Fruit fly (Drosophila melanogaster) whole organism, adult: ENCODE measurements around the gene CG31275.

Source experiments
- CG11617 ChIP-seq: fragments of 200-800 bp; sonication (Bioruptor generic); optimal IDR thresholded peaks from 2 replicates; lab custom pipeline; 2017; ENCODE audit warnings: mild to moderate bottlenecking, missing biosample characterization, missing genetic modification reagents, missing genetic modification characterization
- CG12768 ChIP-seq: fragments of 200-800 bp; sonication (Bioruptor generic); optimal IDR thresholded peaks from 2 replicates; lab custom pipeline; 2017; ENCODE audit warnings: missing biosample characterization, missing genetic modification characterization, mild to moderate bottlenecking, moderate library complexity, missing genetic modification reagents
- CG14711 ChIP-seq: fragments of 200-800 bp; sonication (Bioruptor generic); optimal IDR thresholded peaks from 2 replicates; lab custom pipeline; 2018; ENCODE audit warnings: missing biosample characterization, mild to moderate bottlenecking, missing genetic modification characterization, moderate library complexity
- CG1620 ChIP-seq: fragments of 200-800 bp; sonication (Bioruptor generic); optimal IDR thresholded peaks from 2 replicates; lab custom pipeline; 2016; ENCODE audit warnings: missing biosample characterization, missing genetic modification characterization
- CG33017 ChIP-seq: fragments of 200-800 bp; sonication (Bioruptor generic); optimal IDR thresholded peaks from 2 replicates; lab custom pipeline; 2018; ENCODE audit warnings: missing biosample characterization, mild to moderate bottlenecking, missing genetic modification characterization, moderate library complexity
- CG5204 ChIP-seq: fragments of 200-800 bp; sonication (Bioruptor generic); optimal IDR thresholded peaks from 2 replicates; lab custom pipeline; 2016; ENCODE audit warnings: missing biosample characterization, missing genetic modification characterization
- CG7045 ChIP-seq: fragments of 200-800 bp; sonication (Bioruptor generic); optimal IDR thresholded peaks from 2 replicates; lab custom pipeline; 2017; ENCODE audit warnings: missing biosample characterization, mild to moderate bottlenecking, missing genetic modification characterization
- CG7101 ChIP-seq: fragments of 200-800 bp; sonication (Bioruptor generic); optimal IDR thresholded peaks from 2 replicates; lab custom pipeline; 2018; ENCODE audit warnings: missing biosample characterization, mild to moderate bottlenecking, missing genetic modification characterization, moderate library complexity
- Clk ChIP-seq: fragments of 200-800 bp; sonication (Bioruptor generic); optimal IDR thresholded peaks from 2 replicates; lab custom pipeline; 2017; ENCODE audit warnings: missing biosample characterization, missing genetic modification characterization
- Crg-1 ChIP-seq: fragments of 200-800 bp; sonication (Bioruptor generic); optimal IDR thresholded peaks from 2 replicates; lab custom pipeline; 2016; ENCODE audit warnings: missing biosample characterization, missing genetic modification characterization
- Hr96 ChIP-seq: fragments of 200-800 bp; sonication (Bioruptor generic); optimal IDR thresholded peaks from 2 replicates; lab custom pipeline; 2016; ENCODE audit warnings: missing biosample characterization, missing genetic modification characterization
- Mnt ChIP-seq: fragments of 200-800 bp; sonication (Bioruptor generic); optimal IDR thresholded peaks from 2 replicates; lab custom pipeline; 2016; ENCODE audit warnings: missing biosample characterization, mild to moderate bottlenecking, missing genetic modification characterization
- bab1 ChIP-seq: fragments of 200-800 bp; sonication (Bioruptor generic); optimal IDR thresholded peaks from 3 replicates; lab custom pipeline; 2019; ENCODE audit warnings: missing biosample characterization, mild to moderate bottlenecking, missing genetic modification characterization, moderate library complexity
- cic ChIP-seq: fragments of 200-800 bp; sonication (Bioruptor generic); optimal IDR thresholded peaks from 2 replicates; lab custom pipeline; 2017; ENCODE audit warnings: missing biosample characterization, mild to moderate bottlenecking, missing genetic modification characterization, moderate library complexity
- cnc ChIP-seq, 2 experiments: fragments of >200 bp; optimal IDR thresholded peaks; 2 replicates each; lab custom pipeline; 2017
- kay ChIP-seq: fragments of 200-800 bp; sonication (Bioruptor generic); peaks from one replicate; lab custom pipeline; 2016; ENCODE audit warnings: missing biosample characterization, missing genetic modification characterization, borderline replicate concordance
- ovo ChIP-seq: fragments of 200-800 bp; sonication (Bioruptor generic); optimal IDR thresholded peaks from 2 replicates; lab custom pipeline; 2016; ENCODE audit warnings: missing biosample characterization, missing genetic modification characterization
- pad ChIP-seq: fragments of 200-800 bp; sonication (Bioruptor generic); optimal IDR thresholded peaks from 3 replicates; lab custom pipeline; 2017; ENCODE audit warnings: missing biosample characterization, missing genetic modification characterization, mild to moderate bottlenecking, moderate library complexity, missing genetic modification reagents
- tj ChIP-seq: fragments of 200-800 bp; sonication (Bioruptor generic); optimal IDR thresholded peaks from 3 replicates; lab custom pipeline; 2017; ENCODE audit warnings: missing biosample characterization, mild to moderate bottlenecking, missing genetic modification characterization, moderate library complexity
- toe ChIP-seq: fragments of 200-800 bp; sonication (Bioruptor generic); optimal IDR thresholded peaks from 2 replicates; lab custom pipeline; 2016; ENCODE audit warnings: missing biosample characterization, missing genetic modification characterization

The CG31275 gene

dm6 chr3R:16719570-16720311, 31.4 kb downstream of the CG31275 start:
- TF ChIP-seq ovo (GFP tag; lab: Kevin White, UChicago) (no peak), Clk (GFP tag; lab: Kevin White, UChicago) (no peak), CG1620 (no peak)

dm6 chr3R:16717961-16718360, 33.2 kb downstream of the CG31275 start:
- no peak for TF ChIP-seq Crg-1

dm6 chr3R:16715594-16715993, 35.5 kb downstream of the CG31275 start:
- TF ChIP-seq CG7101 (tag; lab: Kevin White, UChicago) (no peak), CG11617 (GFP tag; lab: Kevin White, UChicago) (no peak), CG14711 (tag; lab: Kevin White, UChicago) (no peak), CG33017 (no peak), cic (GFP tag; lab: Kevin White, UChicago) (no peak), tj (GFP tag; lab: Kevin White, UChicago) (no peak), pad (no peak), Crg-1 (no peak), ovo (GFP tag; lab: Kevin White, UChicago) (no peak), CG5204 (GFP tag; lab: Kevin White, UChicago) (no peak), cnc (optimal IDR thresholded peaks at IDR 0.05; lab: Kevin White, UChicago) (no peak), kay (GFP tag; lab: Kevin White, UChicago) (no peak), Hr96 (GFP tag; lab: Kevin White, UChicago) (no peak), CG1620 (no peak), CG7045 (GFP tag; lab: Kevin White, UChicago) (no peak), Clk (GFP tag; lab: Kevin White, UChicago) (no peak), toe (GFP tag; lab: Kevin White, UChicago) (no peak), CG12768 (no peak), Mnt (GFP tag; lab: Kevin White, UChicago) (no peak), bab1 (GFP tag; lab: Kevin White, UChicago) (no peak)

- TF ChIP-seq CG14711 (tag; lab: Kevin White, UChicago) (no peak), bab1 (GFP tag; lab: Kevin White, UChicago) (no peak), Crg-1 (no peak), Hr96 (GFP tag; lab: Kevin White, UChicago) (no peak), tj (GFP tag; lab: Kevin White, UChicago) (no peak), cnc (optimal IDR thresholded peaks at IDR 0.05; lab: Kevin White, UChicago) (no peak), Mnt (GFP tag; lab: Kevin White, UChicago) (no peak), Clk (GFP tag; lab: Kevin White, UChicago) (no peak), pad (no peak), CG7101 (tag; lab: Kevin White, UChicago) (no peak), cic (GFP tag; lab: Kevin White, UChicago) (no peak)
Observed at dm6 chr3R:16704226-16704625, 46.9 kb downstream of the CG31275 start.

- TF ChIP-seq kay (GFP tag; lab: Kevin White, UChicago), result no peak
- peak; percentile 99 for TF ChIP-seq pad
Observed at dm6 chr3R:16702810-16703209, 48.3 kb downstream of the CG31275 start.

- no peak for TF ChIP-seq CG7045 (GFP tag; lab: Kevin White, UChicago)
Observed at dm6 chr3R:16700915-16701314, 50.2 kb downstream of the CG31275 start.
